Worm (Caenorhabditis elegans): ENCODE measurements around the gene Y37E11B.7.
A peak's percentile ranks its signal among the peaks of the same experiment; 100 is the strongest.

The Y37E11B.7 gene

ce11 chrIV:3578155-3578554 lies 21.8 kb downstream of the Y37E11B.7 start, which contains the start of gene Y37E11B.2:
Gene Y37E11B.2 (plus strand): TSS chrIV:3578455.
- no peak for TF ChIP-seq pqm-1 (tag; optimal IDR thresholded peaks at IDR 0.05)
- TF ChIP-seq pag-3 (tag; optimal IDR thresholded peaks at IDR 0.05; ENCODE audit: borderline replicate concordance, insufficient read depth), result no peak
- no peak for TF ChIP-seq aly-2 (tag; optimal IDR thresholded peaks at IDR 0.05)
- TF ChIP-seq mdl-1 (tag; optimal IDR thresholded peaks at IDR 0.05), result no peak
- no peak for TF ChIP-seq C04F5.9 (tag; optimal IDR thresholded peaks at IDR 0.05)
- TF ChIP-seq jun-1 (tag; optimal IDR thresholded peaks at IDR 0.05), result no peak
- no peak for TF ChIP-seq nhr-20 (tag; optimal IDR thresholded peaks at IDR 0.05)
- no peak for TF ChIP-seq sup-37 (GFP tag; optimal IDR thresholded peaks at IDR 0.05)
- TF ChIP-seq lsy-2 (tag; optimal IDR thresholded peaks at IDR 0.05), result no peak
- TF ChIP-seq nhr-237 (tag; optimal IDR thresholded peaks at IDR 0.05), result no peak
- no peak for TF ChIP-seq mab-9 (GFP tag; IDR thresholded peaks at IDR 0.05)
- no peak for TF ChIP-seq nhr-77 (tag; optimal IDR thresholded peaks at IDR 0.05)
- TF ChIP-seq nhr-12 (tag; optimal IDR thresholded peaks at IDR 0.05), result no peak
- TF ChIP-seq fkh-8 (tag; optimal IDR thresholded peaks at IDR 0.05), result no peak
- TF ChIP-seq hlh-17 (GFP tag; optimal IDR thresholded peaks at IDR 0.05; ENCODE audit: borderline replicate concordance), result no peak
- no peak for TF ChIP-seq ztf-11 (tag; optimal IDR thresholded peaks at IDR 0.05)
- no peak for TF ChIP-seq lin-39 (tag; optimal IDR thresholded peaks at IDR 0.05)
- no peak for TF ChIP-seq elt-3 (tag; optimal IDR thresholded peaks at IDR 0.05)
- no peak for TF ChIP-seq snpc-4 (tag; optimal IDR thresholded peaks at IDR 0.05)
- TF ChIP-seq vab-15 (tag; optimal IDR thresholded peaks at IDR 0.05), result no peak

ce11 chrIV:3570612-3571011 lies 29.4 kb downstream of the Y37E11B.7 start:
- no peak for TF ChIP-seq elt-3 (tag; optimal IDR thresholded peaks at IDR 0.05)
- no peak for TF ChIP-seq dpl-1 (GFP tag; optimal IDR thresholded peaks at IDR 0.05)
- TF ChIP-seq sup-37 (GFP tag; optimal IDR thresholded peaks at IDR 0.05), result no peak
- no peak for TF ChIP-seq unc-130 (tag; optimal IDR thresholded peaks at IDR 0.05)
- TF ChIP-seq hpl-2 (GFP tag; optimal IDR thresholded peaks at IDR 0.05), result no peak
- TF ChIP-seq hlh-17 (GFP tag; optimal IDR thresholded peaks at IDR 0.05; ENCODE audit: borderline replicate concordance), result no peak
- TF ChIP-seq nhr-84 (tag; optimal IDR thresholded peaks at IDR 0.05), result no peak
- TF ChIP-seq nhr-19 (GFP tag; conservative IDR thresholded peaks at IDR 0.05), result no peak
- no peak for TF ChIP-seq F16B12.6 (tag; optimal IDR thresholded peaks at IDR 0.05)
- TF ChIP-seq efl-3 (GFP tag; optimal IDR thresholded peaks at IDR 0.05), result no peak

- TF ChIP-seq snpc-4 (tag; optimal IDR thresholded peaks at IDR 0.05) (peak; percentile 55), ces-1 (GFP tag; optimal IDR thresholded peaks at IDR 0.05) (no peak), nhr-77 (tag; optimal IDR thresholded peaks at IDR 0.05) (no peak)
These were observed 31.4 kb downstream of the Y37E11B.7 start, which contains the start of gene otpl-1 for ce11 chrIV:3568608-3569007. Gene otpl-1 (plus strand): TSS chrIV:3568979.

- TF ChIP-seq hlh-4 (tag; optimal IDR thresholded peaks at IDR 0.05) (no peak), ztf-4 (tag; optimal IDR thresholded peaks at IDR 0.05) (no peak), lir-3 (tag; optimal IDR thresholded peaks at IDR 0.05; ENCODE audit: poor library complexity) (no peak), elt-2 (tag; optimal IDR thresholded peaks at IDR 0.05) (no peak), egl-13 (tag; optimal IDR thresholded peaks at IDR 0.05) (no peak), mab-9 (GFP tag; IDR thresholded peaks at IDR 0.05) (no peak), sox-4 (tag; optimal IDR thresholded peaks at IDR 0.05) (no peak), swsn-7 (tag; optimal IDR thresholded peaks at IDR 0.05) (no peak), snpc-4 (tag; optimal IDR thresholded peaks at IDR 0.05) (no peak), jun-1 (tag; optimal IDR thresholded peaks at IDR 0.05) (no peak), unc-62 (GFP tag; optimal IDR thresholded peaks at IDR 0.05) (no peak), lin-14 (GFP tag; optimal IDR thresholded peaks at IDR 0.05) (no peak), ceh-8 (GFP tag; optimal IDR thresholded peaks at IDR 0.05) (no peak), nhr-237 (tag; optimal IDR thresholded peaks at IDR 0.05) (no peak), xbp-1 (tag; optimal IDR thresholded peaks at IDR 0.05) (no peak), snu-23 (GFP tag; optimal IDR thresholded peaks at IDR 0.05) (no peak), aly-2 (tag; optimal IDR thresholded peaks at IDR 0.05) (no peak), alr-1 (tag; optimal IDR thresholded peaks at IDR 0.05; ENCODE audit: borderline replicate concordance) (no peak)
These were observed 35.1 kb downstream of the Y37E11B.7 start, which contains the start of gene sre-5 for ce11 chrIV:3564901-3565300. Gene sre-5 (plus strand): TSS chrIV:3565201.

Data from whole organism, L1 larva.